Fruit fly (Drosophila melanogaster): ENCODE results near the gene HINT1.

DNA sequence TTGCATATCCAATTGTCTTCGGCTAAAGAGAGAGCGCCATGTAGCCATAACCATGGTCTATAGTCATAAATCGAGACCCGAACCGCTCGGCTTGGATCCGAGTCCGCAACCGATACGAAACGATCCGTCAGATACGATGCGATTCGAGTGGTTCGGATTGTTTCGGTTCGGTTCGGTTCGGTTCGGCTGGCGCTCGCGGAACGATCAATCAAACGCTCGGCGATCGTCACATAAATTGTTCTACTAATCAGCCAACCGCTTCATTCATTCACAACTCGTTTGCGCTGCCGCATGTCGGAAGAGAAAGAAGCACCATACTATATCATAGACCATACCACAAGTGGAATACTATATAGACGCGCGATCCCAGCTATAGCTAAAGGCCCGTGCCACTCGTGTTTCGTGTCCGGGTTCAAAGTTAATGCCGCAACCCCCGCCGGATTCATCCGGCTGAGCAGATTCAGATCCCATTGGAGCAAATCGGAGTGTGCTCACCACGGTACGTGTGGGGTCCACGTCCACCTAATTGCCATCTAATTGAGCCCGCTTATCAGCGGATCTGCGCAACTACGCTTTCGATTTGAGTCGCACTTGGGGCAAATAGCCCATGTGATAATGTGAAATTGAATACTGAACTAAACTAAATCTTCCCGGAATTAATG is 38.2 kb downstream of the HINT1 start:
- no peak for TF ChIP-seq Hnf4 (GFP tag; optimal IDR thresholded peaks at IDR 0.05)
- TF ChIP-seq h (GFP tag; optimal IDR thresholded peaks at IDR 0.05) = no peak
- peak; percentile 1 for TF ChIP-seq br (GFP tag; optimal IDR thresholded peaks at IDR 0.05)
- no peak for TF ChIP-seq Abd-B (GFP tag; optimal IDR thresholded peaks at IDR 0.05)
- TF ChIP-seq lola (GFP tag; optimal IDR thresholded peaks at IDR 0.05) = no peak
- no peak for TF ChIP-seq dmrt93B (GFP tag; optimal IDR thresholded peaks at IDR 0.05)
- TF ChIP-seq Mio (GFP tag; optimal IDR thresholded peaks at IDR 0.05) = no peak
- TF ChIP-seq pan (optimal IDR thresholded peaks at IDR 0.05) = no peak
- TF ChIP-seq woc (GFP tag; optimal IDR thresholded peaks at IDR 0.05) = no peak
- no peak for TF ChIP-seq psq (GFP tag; optimal IDR thresholded peaks at IDR 0.05)
- TF ChIP-seq Dif (GFP tag; optimal IDR thresholded peaks at IDR 0.05; ENCODE audit: partially characterized antibody) = no peak
- no peak for TF ChIP-seq usp (GFP tag; optimal IDR thresholded peaks at IDR 0.05)

Measured in whole organism, wandering third instar larva.